Worm (Caenorhabditis elegans): ENCODE data around the gene adh-1.

DNA sequence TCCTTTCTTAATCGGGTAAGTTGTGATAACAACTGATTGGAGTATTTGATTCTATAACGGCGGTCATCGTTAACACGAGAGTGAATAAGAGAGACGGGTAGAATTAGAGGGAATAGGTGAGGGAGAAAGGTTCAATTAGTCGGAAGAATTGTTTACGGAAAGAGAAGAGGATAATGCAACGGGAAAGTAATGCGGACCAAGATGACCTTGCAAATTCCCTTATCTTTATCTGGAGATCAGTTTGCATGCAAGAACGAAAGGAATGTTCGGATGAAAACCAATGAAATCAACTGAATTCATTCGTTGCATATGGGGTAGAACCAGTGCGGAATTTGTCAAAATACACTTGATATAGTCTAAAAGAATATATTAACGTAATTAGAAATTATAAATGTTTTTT lies 14.1 kb downstream of the adh-1 start:
- TF ChIP-seq mdl-1 (tag; optimal IDR thresholded peaks at IDR 0.05) (no peak), ztf-11 (tag; optimal IDR thresholded peaks at IDR 0.05) (no peak), fos-1 (tag; optimal IDR thresholded peaks at IDR 0.05) (no peak), egl-27 (tag; optimal IDR thresholded peaks at IDR 0.05) (no peak), nhr-11 (tag; optimal IDR thresholded peaks at IDR 0.05) (no peak), lsy-2 (tag; optimal IDR thresholded peaks at IDR 0.05) (no peak)

All from whole organism, L2 larva.